Fruit fly (Drosophila melanogaster) whole organism, embryonic: Measurements from ENCODE around the gene Rad17.
A peak's percentile ranks its signal among the peaks of the same experiment; 100 is the strongest.

ENCODE experiments used
- CG10274 ChIP-seq: fragments of 200-800 bp; sonication (Bioruptor generic); optimal IDR thresholded peaks from 3 replicates; lab custom pipeline; 2017; ENCODE audit warnings: missing biosample characterization, mild to moderate bottlenecking, missing genetic modification characterization
- CG11247 ChIP-seq: fragments of 200-800 bp; sonication (Bioruptor generic); IDR thresholded peaks from 2 replicates; pipeline ENCODE4 v1.3.6; 2022; ENCODE audit warnings: missing biosample characterization, missing genetic modification characterization
- CG11723 ChIP-seq: fragments of 200-800 bp; sonication (Bioruptor generic); optimal IDR thresholded peaks from 2 replicates; lab custom pipeline; 2017; ENCODE audit warnings: missing biosample characterization, mild to moderate bottlenecking, missing genetic modification characterization
- CG12942 ChIP-seq: fragments of 200-800 bp; sonication (Bioruptor generic); optimal IDR thresholded peaks from 3 replicates; lab custom pipeline; 2016; ENCODE audit warnings: missing biosample characterization, missing genetic modification characterization
- CG13123 ChIP-seq: fragments of 200-800 bp; sonication (Bioruptor generic); optimal IDR thresholded peaks from 2 replicates; lab custom pipeline; 2016; ENCODE audit warnings: missing biosample characterization, missing genetic modification characterization
- CG14667 ChIP-seq: fragments of 200-800 bp; sonication (Bioruptor generic); IDR thresholded peaks from 2 replicates; pipeline ENCODE4 v1.3.6; 2022; ENCODE audit warnings: missing biosample characterization, missing genetic modification characterization
- CG15269 ChIP-seq: fragments of 200-800 bp; sonication (Bioruptor generic); optimal IDR thresholded peaks from 2 replicates; lab custom pipeline; 2018; ENCODE audit warnings: missing biosample characterization, mild to moderate bottlenecking, missing genetic modification characterization, moderate library complexity
- CG16813 ChIP-seq: fragments of 200-800 bp; sonication (Bioruptor generic); IDR thresholded peaks from 3 replicates; pipeline ENCODE4 v1.3.6; 2022; ENCODE audit warnings: missing biosample characterization, missing genetic modification characterization; ENCODE audit not compliant: partially characterized antibody
- CG17186 ChIP-seq: fragments of 200-800 bp; sonication (Bioruptor generic); optimal IDR thresholded peaks from 3 replicates; lab custom pipeline; 2017; ENCODE audit warnings: missing biosample characterization, missing genetic modification reagents, missing genetic modification characterization
- CG18599 ChIP-seq: fragments of 200-800 bp; sonication (Bioruptor generic); optimal IDR thresholded peaks from 3 replicates; lab custom pipeline; 2017; ENCODE audit warnings: missing biosample characterization, missing genetic modification characterization, mild to moderate bottlenecking, moderate library complexity, missing genetic modification reagents
- CG32772 ChIP-seq: fragments of 200-800 bp; sonication (Bioruptor generic); IDR thresholded peaks from 2 replicates; pipeline ENCODE4 v1.3.6; 2022; ENCODE audit warnings: missing biosample characterization, missing genetic modification characterization
- CG34376 ChIP-seq: fragments of 200-800 bp; sonication (Bioruptor generic); optimal IDR thresholded peaks from 2 replicates; lab custom pipeline; 2018; ENCODE audit warnings: missing biosample characterization, mild to moderate bottlenecking, missing genetic modification characterization
- CG4360 ChIP-seq: fragments of 200-800 bp; sonication (Bioruptor generic); IDR thresholded peaks from 2 replicates; pipeline ENCODE4 v1.3.6; 2022; ENCODE audit warnings: missing biosample characterization, missing genetic modification characterization
- CG4617 ChIP-seq: fragments of 200-800 bp; sonication (Bioruptor generic); optimal IDR thresholded peaks from 3 replicates; lab custom pipeline; 2016; ENCODE audit warnings: missing biosample characterization, missing genetic modification characterization, borderline replicate concordance
- CG7745 ChIP-seq: fragments of 200-800 bp; sonication (Bioruptor generic); optimal IDR thresholded peaks from 2 replicates; lab custom pipeline; 2018; ENCODE audit warnings: missing biosample characterization, mild to moderate bottlenecking, missing genetic modification characterization, moderate library complexity
- CG7839 ChIP-seq: fragments of 200-800 bp; sonication (Bioruptor generic); optimal IDR thresholded peaks from 3 replicates; lab custom pipeline; 2018; ENCODE audit warnings: missing biosample characterization, mild to moderate bottlenecking, missing genetic modification characterization, moderate library complexity
- CG7987 ChIP-seq: fragments of 200-800 bp; sonication (Bioruptor generic); optimal IDR thresholded peaks from 2 replicates; lab custom pipeline; 2018; ENCODE audit warnings: missing biosample characterization, mild to moderate bottlenecking, missing genetic modification characterization, moderate library complexity
- CG8281 ChIP-seq: fragments of 200-800 bp; sonication (Bioruptor generic); optimal IDR thresholded peaks from 2 replicates; lab custom pipeline; 2018; ENCODE audit warnings: missing biosample characterization, mild to moderate bottlenecking, missing genetic modification characterization, moderate library complexity
- CG8478 ChIP-seq: fragments of >200 bp; optimal IDR thresholded peaks from 2 replicates; lab custom pipeline; 2018
- Dip3 ChIP-seq: fragments of 200-800 bp; sonication (Bioruptor generic); optimal IDR thresholded peaks from 3 replicates; lab custom pipeline; 2016; ENCODE audit warnings: missing biosample characterization, missing genetic modification characterization
- GATAe ChIP-seq: fragments of 200-800 bp; sonication (Bioruptor generic); conservative IDR thresholded peaks from 2 replicates; pipeline ENCODE4 v1.3.6; 2022; ENCODE audit warnings: missing biosample characterization, missing genetic modification characterization
- H15 ChIP-seq: fragments of 200-800 bp; sonication (Bioruptor generic); IDR thresholded peaks from 3 replicates; pipeline ENCODE4 v1.3.6; 2022; ENCODE audit warnings: missing biosample characterization, missing genetic modification characterization
- Lim3 ChIP-seq: fragments of 200-800 bp; sonication (Bioruptor generic); IDR thresholded peaks from 2 replicates; pipeline ENCODE4 v1.3.6; 2022; ENCODE audit warnings: missing biosample characterization, missing genetic modification characterization
- Neu2 ChIP-seq: fragments of 200-800 bp; sonication (Bioruptor generic); optimal IDR thresholded peaks from 3 replicates; lab custom pipeline; 2016; ENCODE audit warnings: missing biosample characterization, missing genetic modification characterization, borderline replicate concordance
- Nf-YA ChIP-seq: fragments of 200-800 bp; sonication (Bioruptor generic); IDR thresholded peaks from 2 replicates; pipeline ENCODE4 v1.3.6; 2022; ENCODE audit warnings: missing biosample characterization, missing genetic modification characterization
- Ptx1 ChIP-seq: fragments of 200-800 bp; sonication (Bioruptor generic); IDR thresholded peaks from 2 replicates; pipeline ENCODE4 v1.3.6; 2022; ENCODE audit warnings: missing biosample characterization, missing genetic modification characterization
- Taf1 ChIP-seq: fragments of 200-800 bp; sonication (Bioruptor generic); IDR thresholded peaks from 2 replicates; pipeline ENCODE4 v1.3.6; 2022; ENCODE audit warnings: missing biosample characterization, missing genetic modification characterization
- Xbp1 ChIP-seq: fragments of 200-800 bp; sonication (Bioruptor generic); optimal IDR thresholded peaks from 3 replicates; lab custom pipeline; 2016; ENCODE audit warnings: missing biosample characterization, mild to moderate bottlenecking, missing genetic modification characterization
- abd-A ChIP-seq: fragments of 200-800 bp; sonication (Bioruptor generic); optimal IDR thresholded peaks from 3 replicates; lab custom pipeline; 2019; ENCODE audit warnings: missing biosample characterization, mild to moderate bottlenecking, missing genetic modification characterization, moderate library complexity
- ash1 ChIP-seq: fragments of 200-800 bp; sonication (Bioruptor generic); optimal IDR thresholded peaks from 2 replicates; lab custom pipeline; 2018; ENCODE audit warnings: missing biosample characterization, mild to moderate bottlenecking, missing genetic modification characterization
- az2 ChIP-seq: fragments of 200-800 bp; sonication (Bioruptor generic); optimal IDR thresholded peaks from 3 replicates; lab custom pipeline; 2016; ENCODE audit warnings: missing biosample characterization, missing genetic modification characterization
- bbx ChIP-seq: fragments of 200-800 bp; sonication (Bioruptor generic); IDR thresholded peaks from 2 replicates; pipeline ENCODE4 v1.3.6; 2022; ENCODE audit warnings: missing biosample characterization, missing genetic modification characterization; ENCODE audit not compliant: partially characterized antibody
- bcd ChIP-seq: fragments of 200-800 bp; sonication (Bioruptor generic); optimal IDR thresholded peaks from 2 replicates; lab custom pipeline; 2017; ENCODE audit warnings: missing biosample characterization, mild to moderate bottlenecking, missing genetic modification characterization
- chinmo ChIP-seq: fragments of 200-800 bp; sonication (Bioruptor generic); IDR thresholded peaks from 4 replicates; pipeline ENCODE4 v1.3.6; 2022; ENCODE audit warnings: missing biosample characterization, missing genetic modification characterization; ENCODE audit not compliant: partially characterized antibody
- emc ChIP-seq: fragments of 200-800 bp; sonication (Bioruptor generic); optimal IDR thresholded peaks from 2 replicates; lab custom pipeline; 2016; ENCODE audit warnings: missing biosample characterization, missing genetic modification characterization
- ems ChIP-seq: fragments of 200-800 bp; sonication (Bioruptor generic); optimal IDR thresholded peaks from 3 replicates; lab custom pipeline; 2016; ENCODE audit warnings: missing biosample characterization, missing genetic modification characterization
- gcm ChIP-seq: fragments of 200-800 bp; sonication (Bioruptor generic); optimal IDR thresholded peaks from 2 replicates; lab custom pipeline; 2019; ENCODE audit warnings: missing biosample characterization, mild to moderate bottlenecking, missing genetic modification characterization, moderate library complexity
- grau ChIP-seq: fragments of 200-800 bp; optimal IDR thresholded peaks from 3 replicates; lab custom pipeline; 2019; ENCODE audit warnings: missing biosample characterization, mild to moderate bottlenecking, missing genetic modification characterization, moderate library complexity
- hb ChIP-seq: fragments of 200-800 bp; sonication (Bioruptor generic); IDR thresholded peaks from 3 replicates; pipeline ENCODE4 v1.3.6; 2022; ENCODE audit warnings: missing biosample characterization, missing genetic modification characterization; ENCODE audit not compliant: partially characterized antibody
- her ChIP-seq: fragments of 200-800 bp; sonication (Bioruptor generic); optimal IDR thresholded peaks from 2 replicates; lab custom pipeline; 2016; ENCODE audit warnings: missing biosample characterization, missing genetic modification characterization
- kay ChIP-seq: fragments of 200-800 bp; sonication (Bioruptor generic); optimal IDR thresholded peaks from 2 replicates; lab custom pipeline; 2016; ENCODE audit warnings: missing biosample characterization, missing genetic modification characterization
- lbe ChIP-seq: fragments of 200-800 bp; sonication (Bioruptor generic); optimal IDR thresholded peaks from 2 replicates; lab custom pipeline; 2016; ENCODE audit warnings: missing biosample characterization, mild to moderate bottlenecking, missing genetic modification characterization
- nerfin-1 ChIP-seq: fragments of 200-800 bp; sonication (Bioruptor generic); optimal IDR thresholded peaks from 3 replicates; lab custom pipeline; 2019; ENCODE audit warnings: missing biosample characterization, mild to moderate bottlenecking, missing genetic modification characterization, moderate library complexity
- otp ChIP-seq: fragments of 200-800 bp; sonication (Bioruptor generic); IDR thresholded peaks from 3 replicates; pipeline ENCODE4, ENCODE4 v1.3.6; 2022; ENCODE audit warnings: missing biosample characterization, missing genetic modification characterization
- pfk ChIP-seq: fragments of 200-800 bp; sonication (Bioruptor generic); optimal IDR thresholded peaks from 2 replicates; lab custom pipeline; 2018; ENCODE audit warnings: missing biosample characterization, mild to moderate bottlenecking, missing genetic modification characterization, moderate library complexity
- slou ChIP-seq: fragments of 200-800 bp; sonication (Bioruptor generic); optimal IDR thresholded peaks from 3 replicates; lab custom pipeline; 2016; ENCODE audit warnings: missing biosample characterization, missing genetic modification characterization
- sqz ChIP-seq: fragments of 200-800 bp; sonication (Bioruptor generic); optimal IDR thresholded peaks from 3 replicates; lab custom pipeline; 2018; ENCODE audit warnings: missing biosample characterization, mild to moderate bottlenecking, missing genetic modification characterization
- stwl ChIP-seq: fragments of 200-800 bp; sonication (Bioruptor generic); optimal IDR thresholded peaks from 3 replicates; lab custom pipeline; 2018; ENCODE audit warnings: missing biosample characterization, mild to moderate bottlenecking, missing genetic modification characterization, moderate library complexity
- yki ChIP-seq: fragments of >200 bp; optimal IDR thresholded peaks from 3 replicates; lab custom pipeline; 2018

The Rad17 gene

DNA sequence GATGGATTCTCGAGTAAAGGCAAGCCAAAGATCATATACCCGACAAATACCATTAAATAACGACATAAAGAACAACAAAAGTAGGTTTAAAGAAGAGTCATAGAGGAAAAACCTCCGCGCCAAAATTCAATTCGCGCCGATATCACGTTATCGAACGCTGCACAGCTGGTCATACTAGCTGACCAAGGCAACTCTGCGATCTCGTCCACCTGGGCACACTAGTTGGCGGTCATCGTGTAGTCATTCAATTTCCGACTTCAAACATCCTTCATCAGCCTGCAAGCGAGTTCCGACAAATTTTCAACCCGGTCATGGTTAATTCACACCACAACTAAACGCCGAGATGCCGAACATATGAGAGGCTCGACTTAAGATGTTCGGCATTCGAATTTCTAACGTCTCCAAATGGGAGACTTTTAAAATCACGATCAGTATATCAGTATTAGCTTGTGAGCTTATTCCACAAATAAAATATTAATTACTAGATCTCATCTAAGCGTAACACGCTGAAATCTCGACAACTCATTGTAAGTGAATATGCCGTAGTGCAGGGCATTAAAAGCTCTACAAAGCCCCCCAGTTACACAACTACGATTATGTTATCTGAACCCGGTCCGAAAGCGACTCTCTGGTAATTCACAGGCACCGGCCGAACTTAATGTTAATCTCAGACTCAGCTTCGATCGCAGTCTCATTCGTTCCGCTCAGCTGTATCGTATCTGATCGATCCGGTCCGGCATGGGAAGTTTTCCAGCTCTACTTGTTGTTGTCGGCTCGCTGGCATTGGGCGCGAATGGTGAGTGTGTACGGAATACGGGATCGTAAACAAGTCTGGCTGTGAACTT, 6.0 kb downstream of the Rad17 start, which contains the start of gene CG3505 (continued):
- TF ChIP-seq kay (GFP tag; lab: Kevin White, UChicago) (peak; percentile 3), CG16813 (peak; percentile 16; the same call in 1 of the 3 replicates), CG8281 (tag; lab: Kevin White, UChicago) (no peak), sqz (GFP tag; lab: Kevin White, UChicago) (no peak), az2 (GFP tag; lab: Kevin White, UChicago) (no peak), ash1 (GFP tag; lab: Kevin White, UChicago) (no peak), CG11247 (GFP tag; lab: Robert Waterston, UW) (no peak), CG4360 (peak; percentile 49; the same call in 1 of the 2 replicates), otp (no peak), CG14667 (GFP tag; lab: Robert Waterston, UW) (no peak), emc (GFP tag; lab: Kevin White, UChicago) (no peak), CG17186 (GFP tag; lab: Kevin White, UChicago) (peak; percentile 20), CG8478 (no peak), nerfin-1 (tag; lab: Kevin White, UChicago) (peak; percentile 25), CG32772 (no peak), abd-A (tag; lab: Kevin White, UChicago) (no peak), CG7839 (tag; lab: Kevin White, UChicago) (peak; percentile 41), Neu2 (GFP tag; lab: Kevin White, UChicago) (no peak), lbe (GFP tag; lab: Kevin White, UChicago) (no peak), GATAe (GFP tag; lab: Robert Waterston, UW) (no peak), CG10274 (GFP tag; lab: Kevin White, UChicago) (peak; percentile 78), CG13123 (GFP tag; lab: Kevin White, UChicago) (no peak), Nf-YA (GFP tag; lab: Robert Waterston, UW) (no peak), Dip3 (GFP tag; lab: Kevin White, UChicago) (no peak), gcm (GFP tag; lab: Kevin White, UChicago) (peak; percentile 5), chinmo (GFP tag; lab: Robert Waterston, UW) (0 out of 4 replicates have a peak, but pooled peaks have one; percentile 48), grau (tag; lab: Kevin White, UChicago) (peak; percentile 50), hb (GFP tag; lab: Robert Waterston, UW) (no peak), slou (GFP tag; lab: Kevin White, UChicago) (no peak), CG34376 (GFP tag; lab: Kevin White, UChicago) (peak; percentile 77), pfk (GFP tag; lab: Kevin White, UChicago) (peak; percentile 83), ems (GFP tag; lab: Kevin White, UChicago) (peak; percentile 30), bcd (GFP tag; lab: Kevin White, UChicago) (peak; percentile 30), CG18599 (GFP tag; lab: Kevin White, UChicago) (peak; percentile 42), CG4617 (GFP tag; lab: Kevin White, UChicago) (no peak), bbx (GFP tag; lab: Robert Waterston, UW) (peak; percentile 50; the same call in 1 of the 2 replicates), yki (lab: Kevin White, UChicago) (no peak), H15 (GFP tag; lab: Robert Waterston, UW) (no peak), CG7745 (tag; lab: Kevin White, UChicago) (no peak), her (no peak), CG15269 (tag; lab: Kevin White, UChicago) (peak; percentile 54), Lim3 (no peak), CG12942 (GFP tag; lab: Kevin White, UChicago) (peak; percentile 21), stwl (peak; percentile 53), CG7987 (peak; percentile 57), CG11723 (GFP tag; lab: Kevin White, UChicago) (no peak), Xbp1 (no peak), Taf1 (GFP tag; lab: Robert Waterston, UW) (no peak), Ptx1 (GFP tag; lab: Robert Waterston, UW) (peak; percentile 44; the same call in 1 of the 2 replicates)
